Fruit fly (Drosophila melanogaster) whole organism, wandering third instar larva: Measurements from ENCODE around the gene CG8031.

Experiments used
- Abd-B ChIP-seq: fragments of >200 bp; optimal IDR thresholded peaks from 2 replicates; lab custom pipeline; 2017; ENCODE audit warnings: missing biosample characterization, missing genetic modification characterization
- Dfd ChIP-seq: fragments of >200 bp; optimal IDR thresholded peaks from 2 replicates; lab custom pipeline; 2017; ENCODE audit warnings: missing biosample characterization, missing genetic modification characterization
- HLH106 ChIP-seq: fragments of 200-800 bp; optimal IDR thresholded peaks from 3 replicates; lab custom pipeline; 2019; ENCODE audit warnings: missing biosample characterization, mild to moderate bottlenecking, missing genetic modification characterization, moderate library complexity
- N ChIP-seq: fragments of >200 bp; optimal IDR thresholded peaks from 2 replicates; lab custom pipeline; 2018; ENCODE audit warnings: missing biosample characterization, missing external identifiers, missing genetic modification characterization
- tai ChIP-seq: sonication (Bioruptor generic); optimal IDR thresholded peaks from 2 replicates; lab custom pipeline; 2016; ENCODE audit warnings: missing biosample characterization, missing genetic modification characterization

DNA sequence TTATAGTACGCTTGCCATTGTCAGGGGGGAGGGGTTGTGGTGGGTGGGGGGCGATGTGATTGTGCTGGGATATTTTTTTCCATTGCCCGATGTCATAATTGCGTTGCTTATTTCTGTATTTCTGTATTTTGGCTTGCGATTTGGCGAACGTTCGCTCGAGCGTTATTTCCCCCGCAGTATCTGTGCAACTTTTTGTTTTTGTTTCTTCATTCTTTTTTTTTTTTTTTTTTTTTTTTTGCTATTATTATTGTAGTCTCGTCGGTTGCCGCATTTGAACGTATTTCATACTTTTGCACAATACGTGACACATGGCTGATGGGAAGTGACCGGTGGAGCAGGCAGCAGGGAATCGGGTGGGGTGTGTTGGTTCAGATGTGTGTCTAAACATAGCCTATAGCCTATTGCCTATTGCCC is 6.5 kb upstream of the CG8031 start:
- no peak for TF ChIP-seq Dfd (GFP tag; lab: Kevin White, UChicago)
- TF ChIP-seq HLH106 = no peak
- TF ChIP-seq Abd-B (GFP tag; lab: Kevin White, UChicago) = no peak
- no peak for TF ChIP-seq N (GFP tag; lab: Kevin White, UChicago)
- TF ChIP-seq tai (GFP tag; lab: Kevin White, UChicago) = no peak
